Fruit fly (Drosophila melanogaster) whole organism, embryonic: ENCODE data around the gene crq.

Experiments
- Adf1 ChIP-seq: fragments of 200-800 bp; sonication (Bioruptor generic); IDR thresholded peaks from 2 replicates; pipeline ENCODE4 v1.3.6; 2022; ENCODE audit warnings: missing biosample characterization, missing genetic modification characterization
- CG11456 ChIP-seq: fragments of 200-800 bp; sonication (Bioruptor generic); IDR thresholded peaks from 3 replicates; pipeline ENCODE4 v1.3.6; 2022; ENCODE audit warnings: missing biosample characterization, missing genetic modification characterization
- CG11504 ChIP-seq: fragments of 200-800 bp; sonication (Bioruptor generic); optimal IDR thresholded peaks from 3 replicates; lab custom pipeline; 2019; ENCODE audit warnings: missing biosample characterization, mild to moderate bottlenecking, missing genetic modification characterization, moderate library complexity
- CG12769 ChIP-seq: fragments of 200-800 bp; sonication (Bioruptor generic); optimal IDR thresholded peaks from 2 replicates; lab custom pipeline; 2019; ENCODE audit warnings: missing biosample characterization, mild to moderate bottlenecking, missing genetic modification characterization, moderate library complexity
- CG13624 ChIP-seq: fragments of 200-800 bp; sonication (Bioruptor generic); optimal IDR thresholded peaks from 2 replicates; lab custom pipeline; 2016; ENCODE audit warnings: missing biosample characterization, missing genetic modification characterization
- CG14965 ChIP-seq: fragments of 200-800 bp; sonication (Bioruptor generic); optimal IDR thresholded peaks from 2 replicates; lab custom pipeline; 2016; ENCODE audit warnings: missing biosample characterization, missing genetic modification characterization, borderline replicate concordance
- CG1647 ChIP-seq: fragments of 200-800 bp; sonication (Bioruptor generic); optimal IDR thresholded peaks from 3 replicates; lab custom pipeline; 2016; ENCODE audit warnings: missing biosample characterization, missing genetic modification characterization
- CG17912 ChIP-seq: fragments of 200-800 bp; sonication (Bioruptor generic); optimal IDR thresholded peaks from 2 replicates; lab custom pipeline; 2018; ENCODE audit warnings: missing biosample characterization, mild to moderate bottlenecking, missing genetic modification characterization
- CG18476 ChIP-seq: fragments of 200-800 bp; sonication (Bioruptor generic); optimal IDR thresholded peaks from 2 replicates; lab custom pipeline; 2016; ENCODE audit warnings: missing biosample characterization, mild to moderate bottlenecking, missing genetic modification characterization
- CG3163 ChIP-seq: fragments of 200-800 bp; sonication (Bioruptor generic); optimal IDR thresholded peaks from 3 replicates; lab custom pipeline; 2016; ENCODE audit warnings: missing biosample characterization, missing genetic modification characterization
- CG3407 ChIP-seq: fragments of 200-800 bp; sonication (Bioruptor generic); optimal IDR thresholded peaks from 2 replicates; lab custom pipeline; 2018; ENCODE audit warnings: missing biosample characterization, mild to moderate bottlenecking, missing genetic modification characterization
- CG34376 ChIP-seq: fragments of 200-800 bp; sonication (Bioruptor generic); optimal IDR thresholded peaks from 2 replicates; lab custom pipeline; 2018; ENCODE audit warnings: missing biosample characterization, mild to moderate bottlenecking, missing genetic modification characterization
- CG3726 ChIP-seq: fragments of 200-800 bp; sonication (Bioruptor generic); IDR thresholded peaks from 3 replicates; pipeline ENCODE4, ENCODE4 v1.3.6; 2022; ENCODE audit warnings: missing biosample characterization, missing genetic modification characterization
- CG4854 ChIP-seq: fragments of 200-800 bp; sonication (Bioruptor generic); optimal IDR thresholded peaks from 2 replicates; lab custom pipeline; 2016; ENCODE audit warnings: missing biosample characterization, missing genetic modification characterization, inconsistent platforms
- CG6654 ChIP-seq: fragments of 200-800 bp; sonication (Bioruptor generic); optimal IDR thresholded peaks from 2 replicates; lab custom pipeline; 2017; ENCODE audit warnings: missing biosample characterization, mild to moderate bottlenecking, missing genetic modification characterization
- CG6765 ChIP-seq: fragments of 200-800 bp; sonication (Bioruptor generic); optimal IDR thresholded peaks from 3 replicates; lab custom pipeline; 2017; ENCODE audit warnings: missing biosample characterization, mild to moderate bottlenecking, missing genetic modification characterization
- CG8944 ChIP-seq: fragments of 200-800 bp; sonication (Bioruptor generic); optimal IDR thresholded peaks from 3 replicates; lab custom pipeline; 2016; ENCODE audit warnings: missing biosample characterization, missing genetic modification characterization
- CG9817 ChIP-seq: fragments of 200-800 bp; sonication (Bioruptor generic); optimal IDR thresholded peaks from 2 replicates; lab custom pipeline; 2018; ENCODE audit warnings: missing biosample characterization, mild to moderate bottlenecking, missing genetic modification characterization, moderate library complexity
- Camta ChIP-seq: fragments of 200-800 bp; sonication (Bioruptor generic); optimal IDR thresholded peaks from 2 replicates; lab custom pipeline; 2016; ENCODE audit warnings: missing biosample characterization, missing genetic modification characterization
- D19B ChIP-seq: fragments of 200-800 bp; sonication (Bioruptor generic); optimal IDR thresholded peaks from 2 replicates; lab custom pipeline; 2017; ENCODE audit warnings: missing biosample characterization, mild to moderate bottlenecking, missing genetic modification characterization
- ERR ChIP-seq: fragments of 200-800 bp; sonication (Bioruptor generic); optimal IDR thresholded peaks from 2 replicates; lab custom pipeline; 2016; ENCODE audit warnings: missing biosample characterization, missing genetic modification characterization
- Gug ChIP-seq: fragments of 200-800 bp; sonication (Bioruptor generic); IDR thresholded peaks from 4 replicates; pipeline ENCODE4 v1.3.6; 2022; ENCODE audit warnings: missing biosample characterization, missing genetic modification characterization
- H15 ChIP-seq: fragments of 200-800 bp; sonication (Bioruptor generic); IDR thresholded peaks from 3 replicates; pipeline ENCODE4 v1.3.6; 2022; ENCODE audit warnings: missing biosample characterization, missing genetic modification characterization
- Lhr ChIP-seq: fragments of 200-800 bp; sonication (Bioruptor generic); optimal IDR thresholded peaks from 3 replicates; lab custom pipeline; 2017; ENCODE audit warnings: mild to moderate bottlenecking, missing biosample characterization, missing genetic modification reagents, missing genetic modification characterization
- Lim3 ChIP-seq: fragments of 200-800 bp; sonication (Bioruptor generic); IDR thresholded peaks from 2 replicates; pipeline ENCODE4 v1.3.6; 2022; ENCODE audit warnings: missing biosample characterization, missing genetic modification characterization
- MBD-R2 ChIP-seq: fragments of 200-800 bp; sonication (Bioruptor generic); IDR thresholded peaks from 2 replicates; pipeline ENCODE4 v1.3.6; 2022; ENCODE audit warnings: missing biosample characterization, missing genetic modification characterization
- Max ChIP-seq: fragments of 200-800 bp; sonication (Bioruptor generic); optimal IDR thresholded peaks from 2 replicates; lab custom pipeline; 2016; ENCODE audit warnings: missing biosample characterization, mild to moderate bottlenecking, missing genetic modification characterization
- Meics ChIP-seq: fragments of 200-800 bp; sonication (Bioruptor generic); optimal IDR thresholded peaks from 2 replicates; lab custom pipeline; 2017; ENCODE audit warnings: missing biosample characterization, mild to moderate bottlenecking, missing genetic modification characterization
- Myb ChIP-seq: fragments of 200-800 bp; sonication (Bioruptor generic); optimal IDR thresholded peaks from 2 replicates; lab custom pipeline; 2016; ENCODE audit warnings: missing biosample characterization, missing genetic modification characterization
- NC2β ChIP-seq: fragments of 200-800 bp; sonication (Bioruptor generic); optimal IDR thresholded peaks from 2 replicates; lab custom pipeline; 2016; ENCODE audit warnings: missing biosample characterization, missing genetic modification characterization
- Side ChIP-seq: fragments of 200-800 bp; sonication (Bioruptor generic); optimal IDR thresholded peaks from 2 replicates; lab custom pipeline; 2016; ENCODE audit warnings: missing biosample characterization, missing genetic modification characterization
- Sry-β ChIP-seq: fragments of 200-800 bp; sonication (Bioruptor generic); optimal IDR thresholded peaks from 2 replicates; lab custom pipeline; 2018; ENCODE audit warnings: missing biosample characterization, mild to moderate bottlenecking, missing genetic modification characterization, moderate library complexity
- crp ChIP-seq, 2 experiments: fragments of 200-800 bp; sonication (Bioruptor generic); optimal IDR thresholded peaks; 2 replicates in 1 of 2; 3 replicates in 1 of 2; lab custom pipeline; 2017; ENCODE audit warnings: missing biosample characterization in 2 of 2, missing genetic modification characterization in 2 of 2, mild to moderate bottlenecking in 1 of 2, moderate library complexity in 1 of 2
- da ChIP-seq: fragments of 200-800 bp; sonication (Bioruptor generic); optimal IDR thresholded peaks from 2 replicates; lab custom pipeline; 2016; ENCODE audit warnings: missing biosample characterization, missing genetic modification characterization
- dati ChIP-seq: fragments of 200-800 bp; sonication (Bioruptor generic); IDR thresholded peaks from 2 replicates; pipeline ENCODE4 v1.3.6; 2022; ENCODE audit warnings: missing biosample characterization, missing genetic modification characterization
- dysf ChIP-seq: fragments of 200-800 bp; sonication (Bioruptor generic); IDR thresholded peaks from 3 replicates; pipeline ENCODE4 v1.3.6; 2022; ENCODE audit warnings: missing biosample characterization, missing genetic modification characterization
- emc ChIP-seq: fragments of 200-800 bp; sonication (Bioruptor generic); optimal IDR thresholded peaks from 2 replicates; lab custom pipeline; 2016; ENCODE audit warnings: missing biosample characterization, missing genetic modification characterization
- fd96Cb ChIP-seq: fragments of 200-800 bp; sonication (Bioruptor generic); optimal IDR thresholded peaks from 2 replicates; lab custom pipeline; 2018; ENCODE audit warnings: missing biosample characterization, mild to moderate bottlenecking, missing genetic modification characterization, moderate library complexity
- gce ChIP-seq: fragments of 200-800 bp; sonication (Bioruptor generic); IDR thresholded peaks from 3 replicates; pipeline ENCODE4 v1.3.6; 2022; ENCODE audit warnings: missing biosample characterization, missing genetic modification characterization
- jigr1 ChIP-seq: fragments of 200-800 bp; sonication (Bioruptor generic); IDR thresholded peaks from 3 replicates; pipeline ENCODE4 v1.3.6; 2022; ENCODE audit warnings: missing biosample characterization, missing genetic modification characterization
- lmd ChIP-seq: fragments of 200-800 bp; sonication (Bioruptor generic); IDR thresholded peaks from 2 replicates; pipeline ENCODE4 v1.3.6; 2022; ENCODE audit warnings: missing biosample characterization, missing genetic modification characterization
- seq ChIP-seq: fragments of 200-800 bp; sonication (Bioruptor generic); IDR thresholded peaks from 2 replicates; pipeline ENCODE4 v1.3.6; 2022; ENCODE audit warnings: missing biosample characterization, missing genetic modification characterization
- slbo ChIP-seq: fragments of 200-800 bp; sonication (Bioruptor generic); IDR thresholded peaks from 2 replicates; pipeline ENCODE4 v1.3.6; 2022; ENCODE audit warnings: missing biosample characterization, missing genetic modification characterization
- so ChIP-seq: fragments of 200-800 bp; sonication (Bioruptor generic); IDR thresholded peaks from 3 replicates; pipeline ENCODE4 v1.3.6; 2022; ENCODE audit warnings: missing biosample characterization, missing genetic modification characterization
- stwl ChIP-seq: fragments of 200-800 bp; sonication (Bioruptor generic); optimal IDR thresholded peaks from 3 replicates; lab custom pipeline; 2018; ENCODE audit warnings: missing biosample characterization, mild to moderate bottlenecking, missing genetic modification characterization, moderate library complexity
- unpg ChIP-seq: fragments of 200-800 bp; sonication (Bioruptor generic); optimal IDR thresholded peaks from 3 replicates; lab custom pipeline; 2018; ENCODE audit warnings: missing biosample characterization, mild to moderate bottlenecking, missing genetic modification characterization, moderate library complexity
- vfl ChIP-seq: fragments of 200-800 bp; sonication (Bioruptor generic); optimal IDR thresholded peaks from 2 replicates; lab custom pipeline; 2016; ENCODE audit warnings: missing biosample characterization, missing genetic modification characterization
- wdn ChIP-seq: fragments of 200-800 bp; sonication (Bioruptor generic); IDR thresholded peaks from 2 replicates; pipeline ENCODE4 v1.3.6; 2022; ENCODE audit warnings: missing biosample characterization, missing genetic modification characterization
- wor ChIP-seq: fragments of 200-800 bp; sonication (Bioruptor generic); IDR thresholded peaks from 2 replicates; pipeline ENCODE4 v1.3.6; 2022; ENCODE audit warnings: missing biosample characterization, missing genetic modification characterization

crq gene

DNA sequence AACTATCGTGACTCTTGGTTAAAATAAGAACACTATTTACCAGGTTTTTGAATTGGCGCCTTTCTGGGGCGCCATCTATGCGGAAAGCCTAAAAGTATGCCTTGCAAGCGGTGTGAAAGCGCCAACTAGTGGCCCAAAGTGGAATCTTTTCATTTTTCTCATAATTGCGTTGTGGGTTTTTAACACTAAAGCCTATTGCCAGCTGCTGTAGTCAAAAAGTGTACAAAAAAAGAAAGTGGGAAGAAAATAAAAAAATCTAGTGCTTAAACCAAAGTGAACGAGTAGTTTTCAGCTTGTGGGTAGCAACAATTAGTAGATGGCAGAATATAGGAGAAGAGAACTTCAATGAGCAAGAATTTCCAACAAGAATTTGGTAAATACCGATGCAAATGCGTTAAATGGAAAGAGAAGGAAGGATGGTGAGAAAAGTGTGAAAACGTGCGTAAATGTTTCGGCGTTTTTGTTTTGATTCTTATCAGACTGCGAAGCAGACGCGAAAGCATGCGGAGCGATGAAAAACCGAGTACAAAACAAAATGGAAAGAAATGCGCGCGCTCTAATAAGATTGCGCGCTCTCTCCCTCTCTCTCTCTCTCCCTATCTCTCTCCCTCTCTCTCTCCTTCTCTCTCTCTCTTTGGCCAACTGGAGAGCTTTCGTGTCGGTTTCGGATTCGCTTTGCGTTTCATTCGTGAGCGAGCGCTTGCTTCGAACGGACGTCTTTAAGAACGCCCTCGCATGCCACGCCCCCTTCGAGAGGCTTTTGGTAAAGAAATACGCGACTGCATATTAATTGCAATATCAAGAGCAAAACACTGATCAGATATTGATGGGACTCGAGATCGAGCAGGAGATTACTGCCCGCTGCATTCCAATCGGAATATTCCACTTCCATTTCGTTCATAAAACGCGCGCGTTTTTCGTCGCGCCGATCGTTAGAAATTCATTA, 37.6 kb upstream of the crq start (continued):
- TF ChIP-seq Sry-β (no peak), CG14965 (GFP tag; lab: Kevin White, UChicago) (no peak), CG18476 (GFP tag; lab: Kevin White, UChicago) (peak; percentile 19), CG3407 (GFP tag; lab: Kevin White, UChicago) (peak; percentile 28), Lim3 (GFP tag; lab: Robert Waterston, UW) (no peak), CG3726 (GFP tag; lab: Robert Waterston, UW) (no peak), CG11504 (tag; lab: Kevin White, UChicago) (peak; percentile 65), CG12769 (tag; lab: Kevin White, UChicago) (peak; percentile 69), Max (peak; percentile 39), NC2β (GFP tag; lab: Kevin White, UChicago) (peak; percentile 68), wor (no peak), CG6765 (peak; percentile 33), Meics (peak; percentile 8), wdn (GFP tag; lab: Robert Waterston, UW) (peak; percentile 54; the same call in 1 of the 2 replicates), CG4854 (GFP tag; lab: Kevin White, UChicago) (peak; percentile 32), CG11456 (GFP tag; lab: Robert Waterston, UW) (peak; percentile 94), dati (GFP tag; lab: Robert Waterston, UW) (no peak), vfl (GFP tag; lab: Kevin White, UChicago) (peak; percentile 52), slbo (GFP tag; lab: Robert Waterston, UW) (peak; percentile 90), jigr1 (GFP tag; lab: Robert Waterston, UW) (no peak), Side (GFP tag; lab: Kevin White, UChicago) (peak; percentile 73), so (GFP tag; lab: Robert Waterston, UW) (peak; percentile 75; the same call in 2 of the 3 replicates), Adf1 (GFP tag; lab: Robert Waterston, UW) (peak; percentile 24; the same call in 1 of the 2 replicates), seq (GFP tag; lab: Robert Waterston, UW) (peak; percentile 78; the same call in 1 of the 2 replicates), emc (GFP tag; lab: Kevin White, UChicago) (peak; percentile 64), Camta (peak; percentile 64), Lhr (peak; percentile 97), D19B (GFP tag; lab: Kevin White, UChicago) (peak; percentile 21), unpg (GFP tag; lab: Kevin White, UChicago) (peak; percentile 26), H15 (GFP tag; lab: Robert Waterston, UW) (peak; percentile 68; the same call in 2 of the 3 replicates), CG13624 (GFP tag; lab: Kevin White, UChicago) (peak; percentile 53), stwl (tag; lab: Kevin White, UChicago) (peak; percentile 57), Gug (GFP tag; lab: Robert Waterston, UW) (peak; percentile 77; the same call in 3 of the 4 replicates), ERR (GFP tag; lab: Kevin White, UChicago) (peak; percentile 73), dysf (GFP tag; lab: Robert Waterston, UW) (peak; percentile 66; the same call in 2 of the 3 replicates), CG3163 (peak; percentile 70), da (GFP tag; lab: Kevin White, UChicago) (peak; percentile 90), lmd (GFP tag; lab: Robert Waterston, UW) (peak; percentile 76), CG34376 (GFP tag; lab: Kevin White, UChicago) (peak; percentile 67), CG9817 (tag; lab: Kevin White, UChicago) (peak; percentile 59), CG1647 (peak; percentile 75), Myb (peak; percentile 68), CG8944 (GFP tag; lab: Kevin White, UChicago) (peak; percentile 86), gce (peak; percentile 44; the same call in 2 of the 3 replicates), MBD-R2 (GFP tag; lab: Robert Waterston, UW) (peak; percentile 31), CG17912 (GFP tag; lab: Kevin White, UChicago) (peak; percentile 83), fd96Cb (peak; percentile 33), crp (GFP tag; optimal IDR thresholded peaks at IDR 0.05; lab: Kevin White, UChicago) (peak; percentile 61 to 91), CG6654 (GFP tag; lab: Kevin White, UChicago) (no peak)
